Fruit fly (Drosophila melanogaster): ENCODE results near the gene mub.

The mub gene

DNA sequence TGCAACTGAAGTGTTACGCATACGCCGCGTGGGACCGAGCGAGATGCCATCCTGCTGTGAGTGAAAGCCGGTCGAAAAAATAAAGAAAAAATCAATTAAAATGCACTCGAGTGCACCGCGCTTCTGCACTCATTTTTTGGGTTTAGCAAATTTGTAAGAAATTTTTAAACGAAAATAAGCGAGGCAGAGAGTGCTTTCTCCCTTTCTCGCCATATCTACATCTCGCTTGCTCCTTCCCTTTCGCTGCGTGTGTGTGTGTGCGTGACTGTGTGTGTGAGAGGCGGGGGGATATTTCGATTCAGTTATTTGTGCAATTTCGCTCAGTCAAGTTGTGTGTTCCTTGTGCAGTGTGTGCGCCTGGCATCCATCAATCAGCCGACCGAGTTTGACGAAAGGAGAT, at the start of gene mub:
Gene mub (plus strand): TSS at position 301 of the 400 bp plus-strand sequence.
- no peak for TF ChIP-seq tj (GFP tag; optimal IDR thresholded peaks at IDR 0.05)
- TF ChIP-seq CG11617 (GFP tag; optimal IDR thresholded peaks at IDR 0.05) = no peak
- TF ChIP-seq kay (GFP tag; ENCODE audit: borderline replicate concordance) = no peak
- TF ChIP-seq CG7101 (tag; optimal IDR thresholded peaks at IDR 0.05) = no peak
- TF ChIP-seq CG5204 (GFP tag; optimal IDR thresholded peaks at IDR 0.05) = no peak
- no peak for TF ChIP-seq CG1620 (GFP tag; optimal IDR thresholded peaks at IDR 0.05)
- no peak for TF ChIP-seq Hr96 (GFP tag; optimal IDR thresholded peaks at IDR 0.05)
- TF ChIP-seq CG12768 (GFP tag; optimal IDR thresholded peaks at IDR 0.05) = no peak
- no peak for TF ChIP-seq ovo (GFP tag; optimal IDR thresholded peaks at IDR 0.05)
- TF ChIP-seq toe (GFP tag; optimal IDR thresholded peaks at IDR 0.05) = no peak
- no peak for TF ChIP-seq bab1 (GFP tag; optimal IDR thresholded peaks at IDR 0.05)
- no peak for TF ChIP-seq Mnt (GFP tag; optimal IDR thresholded peaks at IDR 0.05)
- TF ChIP-seq pad (GFP tag; optimal IDR thresholded peaks at IDR 0.05) = no peak
- TF ChIP-seq CG14711 (tag; optimal IDR thresholded peaks at IDR 0.05) = no peak
- TF ChIP-seq cic (GFP tag; optimal IDR thresholded peaks at IDR 0.05) = no peak
- no peak for TF ChIP-seq Clk (GFP tag; optimal IDR thresholded peaks at IDR 0.05)
- no peak for TF ChIP-seq CG7045 (GFP tag; optimal IDR thresholded peaks at IDR 0.05)

DNA sequence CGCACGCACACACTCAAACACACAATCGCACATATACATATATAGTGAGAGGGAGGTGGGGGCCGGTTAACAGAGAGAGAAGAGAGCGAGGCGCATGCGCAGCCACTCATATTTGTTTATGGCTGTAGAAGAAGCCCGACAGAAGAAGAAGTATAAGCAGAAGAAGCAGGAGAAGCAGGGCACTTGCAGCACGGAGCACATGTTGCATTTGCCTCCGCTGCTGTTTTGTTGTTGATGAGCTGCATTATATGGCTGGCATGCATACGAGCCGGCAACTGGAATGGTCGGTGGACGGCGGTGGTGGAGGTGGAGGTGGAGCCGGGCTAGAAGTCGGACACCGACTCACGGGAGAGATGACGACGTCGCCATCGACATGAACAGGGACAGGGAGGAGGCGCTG, 44.2 kb upstream of the mub start:
- TF ChIP-seq kay (GFP tag; ENCODE audit: borderline replicate concordance) = no peak
- no peak for TF ChIP-seq CG1620 (GFP tag; optimal IDR thresholded peaks at IDR 0.05)

DNA sequence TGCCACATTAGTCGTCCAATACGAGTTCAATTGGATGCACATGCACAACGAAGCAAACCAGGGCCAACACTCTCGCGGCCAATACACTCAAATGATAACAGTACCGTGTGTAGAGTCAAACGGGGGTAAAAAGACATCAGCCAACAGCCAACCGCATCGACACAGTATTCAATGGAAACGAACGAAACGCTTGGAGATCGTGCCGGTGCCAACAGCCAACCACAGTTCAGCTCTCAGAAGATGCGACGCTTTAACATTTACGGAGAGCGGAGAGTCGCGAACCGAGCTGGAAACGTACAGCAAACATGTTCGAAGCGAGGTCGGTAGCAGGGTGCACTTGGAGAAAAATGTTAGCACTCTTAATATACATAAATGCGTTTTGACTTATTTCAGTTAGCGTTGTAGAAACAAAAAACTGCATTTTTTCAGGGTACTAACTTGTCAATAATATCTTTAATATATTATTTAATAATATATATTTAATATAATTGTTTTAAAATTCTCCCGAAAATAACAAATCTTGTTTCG, 36.5 kb upstream of the mub start:
- TF ChIP-seq CG5204 (GFP tag; optimal IDR thresholded peaks at IDR 0.05) = no peak
- TF ChIP-seq Crg-1 (GFP tag; optimal IDR thresholded peaks at IDR 0.05) = no peak
- TF ChIP-seq CG7101 (tag; optimal IDR thresholded peaks at IDR 0.05) = no peak
- TF ChIP-seq cic (GFP tag; optimal IDR thresholded peaks at IDR 0.05) = no peak
- TF ChIP-seq CG1620 (GFP tag; optimal IDR thresholded peaks at IDR 0.05) = no peak
- TF ChIP-seq toe (GFP tag; optimal IDR thresholded peaks at IDR 0.05) = no peak
- TF ChIP-seq Mnt (GFP tag; optimal IDR thresholded peaks at IDR 0.05) = no peak
- TF ChIP-seq kay (GFP tag; ENCODE audit: borderline replicate concordance) = no peak
- TF ChIP-seq CG11617 (GFP tag; optimal IDR thresholded peaks at IDR 0.05) = no peak
- no peak for TF ChIP-seq cnc (optimal IDR thresholded peaks at IDR 0.05)
- TF ChIP-seq CG12768 (GFP tag; optimal IDR thresholded peaks at IDR 0.05) = no peak
- no peak for TF ChIP-seq ovo (GFP tag; optimal IDR thresholded peaks at IDR 0.05)
- no peak for TF ChIP-seq tj (GFP tag; optimal IDR thresholded peaks at IDR 0.05)
- no peak for TF ChIP-seq Hr96 (GFP tag; optimal IDR thresholded peaks at IDR 0.05)
- TF ChIP-seq CG7045 (GFP tag; optimal IDR thresholded peaks at IDR 0.05) = no peak
- no peak for TF ChIP-seq bab1 (GFP tag; optimal IDR thresholded peaks at IDR 0.05)

DNA sequence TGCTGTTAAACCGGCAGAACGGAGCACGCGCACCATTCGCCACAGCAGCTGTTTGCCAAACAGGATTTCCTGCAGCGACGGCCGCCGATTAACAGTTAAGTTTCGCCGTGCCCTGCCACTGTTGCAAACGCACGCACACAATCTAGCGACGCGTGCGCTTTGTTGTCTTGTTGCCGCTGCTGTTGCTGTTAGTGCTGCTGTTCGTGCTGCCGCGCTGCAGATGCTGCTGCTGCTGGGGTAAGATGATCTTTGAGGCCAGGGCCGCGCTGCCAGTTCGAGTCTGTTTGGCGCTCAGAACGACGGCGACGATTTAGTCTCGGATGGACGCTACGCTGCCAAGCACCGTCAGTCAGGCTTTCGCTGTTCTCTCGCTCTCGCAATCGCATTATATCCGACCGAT, 36.0 kb upstream of the mub start, which contains the start of gene eg:
Gene eg (plus strand): TSS at position 136 of the 400 bp plus-strand sequence.
- TF ChIP-seq Crg-1 (GFP tag; optimal IDR thresholded peaks at IDR 0.05) (no peak), Clk (GFP tag; optimal IDR thresholded peaks at IDR 0.05) (no peak), Hr96 (GFP tag; optimal IDR thresholded peaks at IDR 0.05) (no peak)

DNA sequence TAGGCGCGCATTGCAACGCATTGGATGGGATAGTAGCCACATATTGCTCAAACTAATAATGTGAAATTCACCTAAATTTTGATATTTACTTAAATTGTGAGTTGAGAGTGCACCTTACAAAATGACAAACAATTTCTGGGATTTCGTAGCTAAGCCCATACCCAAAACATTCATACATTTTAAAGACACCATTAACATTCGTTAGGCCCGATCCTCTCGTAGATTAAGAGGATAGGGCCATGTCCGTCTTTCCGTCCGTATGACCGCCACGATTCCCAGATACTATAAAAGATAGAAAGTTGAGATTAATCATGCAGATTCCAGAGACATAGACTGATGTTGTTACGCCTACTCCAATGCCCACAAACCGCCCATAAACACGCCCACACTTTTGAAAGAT, 31.0 kb upstream of the mub start, which contains the start of gene CG43895:
Gene CG43895 (minus strand): TSS at position 101 of the 400 bp plus-strand sequence.
- no peak for TF ChIP-seq toe (GFP tag; optimal IDR thresholded peaks at IDR 0.05)
- TF ChIP-seq cnc (optimal IDR thresholded peaks at IDR 0.05) = no peak
- TF ChIP-seq kay (GFP tag; ENCODE audit: borderline replicate concordance) = no peak
- TF ChIP-seq Hr96 (GFP tag; optimal IDR thresholded peaks at IDR 0.05) = no peak
- no peak for TF ChIP-seq Clk (GFP tag; optimal IDR thresholded peaks at IDR 0.05)
- TF ChIP-seq ovo (GFP tag; optimal IDR thresholded peaks at IDR 0.05) = no peak
- no peak for TF ChIP-seq CG33017 (tag; optimal IDR thresholded peaks at IDR 0.05)
- TF ChIP-seq tj (GFP tag; optimal IDR thresholded peaks at IDR 0.05) = no peak
- TF ChIP-seq CG1620 (GFP tag; optimal IDR thresholded peaks at IDR 0.05) = no peak

DNA sequence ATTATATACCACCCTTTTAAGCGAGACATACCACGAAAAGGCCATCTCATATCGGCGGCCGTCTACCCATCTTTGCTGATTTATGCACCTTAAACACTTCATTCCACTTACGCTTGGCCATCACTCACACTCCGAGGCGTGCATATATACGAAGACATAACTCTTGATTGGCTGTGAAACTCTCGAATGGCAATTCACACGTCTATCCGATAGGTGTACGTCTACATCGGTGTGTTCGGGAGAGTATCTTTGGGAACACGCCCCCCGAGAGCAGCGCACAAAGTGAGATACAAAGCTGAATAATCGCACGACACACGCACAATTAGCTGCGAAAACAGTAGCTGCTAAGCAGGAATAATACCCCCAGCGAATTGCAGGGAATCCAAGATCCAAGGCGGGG, 25.9 kb upstream of the mub start:
- TF ChIP-seq kay (GFP tag; ENCODE audit: borderline replicate concordance) = no peak

DNA sequence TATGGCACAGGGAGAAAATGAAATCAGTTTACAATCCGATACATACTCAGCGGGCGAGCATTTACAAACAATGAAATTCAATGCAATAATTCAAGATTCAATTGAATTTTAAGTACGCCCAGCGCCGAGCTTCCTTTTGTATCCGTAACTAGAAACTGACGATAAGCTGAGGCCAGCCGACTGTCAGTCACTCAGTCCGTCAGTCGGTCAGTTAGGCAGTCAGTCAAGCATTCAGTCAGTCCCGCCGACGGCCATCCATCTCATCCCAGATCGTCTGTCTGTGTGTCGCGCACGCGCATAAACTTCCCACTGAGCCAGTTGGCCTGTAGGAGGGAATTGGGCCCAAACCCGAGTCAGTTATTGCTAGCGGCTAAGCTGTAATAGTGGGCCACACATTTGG, 25.1 kb upstream of the mub start:
- TF ChIP-seq tj (GFP tag; optimal IDR thresholded peaks at IDR 0.05) (no peak), Crg-1 (GFP tag; optimal IDR thresholded peaks at IDR 0.05) (no peak), Hr96 (GFP tag; optimal IDR thresholded peaks at IDR 0.05) (no peak), cnc (optimal IDR thresholded peaks at IDR 0.05) (no peak), cic (GFP tag; optimal IDR thresholded peaks at IDR 0.05) (no peak), CG11617 (GFP tag; optimal IDR thresholded peaks at IDR 0.05) (no peak), CG7045 (GFP tag; optimal IDR thresholded peaks at IDR 0.05) (no peak), CG5204 (GFP tag; optimal IDR thresholded peaks at IDR 0.05) (no peak), ovo (GFP tag; optimal IDR thresholded peaks at IDR 0.05) (no peak), bab1 (GFP tag; optimal IDR thresholded peaks at IDR 0.05) (no peak), CG14711 (tag; optimal IDR thresholded peaks at IDR 0.05) (no peak), CG12768 (GFP tag; optimal IDR thresholded peaks at IDR 0.05) (no peak), Clk (GFP tag; optimal IDR thresholded peaks at IDR 0.05) (no peak), CG7101 (tag; optimal IDR thresholded peaks at IDR 0.05) (no peak), CG1620 (GFP tag; optimal IDR thresholded peaks at IDR 0.05) (no peak), kay (GFP tag; ENCODE audit: borderline replicate concordance) (no peak), toe (GFP tag; optimal IDR thresholded peaks at IDR 0.05) (no peak), CG33017 (tag; optimal IDR thresholded peaks at IDR 0.05) (no peak), Mnt (GFP tag; optimal IDR thresholded peaks at IDR 0.05) (no peak)

All from whole organism, adult.